Fruit fly (Drosophila melanogaster): ENCODE data around the gene RpL30.
A peak's percentile ranks its signal among the peaks of the same experiment; 100 is the strongest.

The RpL30 gene

dm6 chr2L:19051534-19052100 is 42.5 kb upstream of the RpL30 start, which contains the start of gene Rpn3 (continued):
- peak; percentile 42; the same call in 1 of the 3 replicates for TF ChIP-seq zen2 (GFP tag; IDR thresholded peaks at IDR 0.05; ENCODE audit: partially characterized antibody)
- peak; percentile 89 for TF ChIP-seq Max (GFP tag; optimal IDR thresholded peaks at IDR 0.05)
- peak; percentile 84 for TF ChIP-seq CG12155 (GFP tag; optimal IDR thresholded peaks at IDR 0.05)
- TF ChIP-seq Kr (GFP tag; optimal IDR thresholded peaks at IDR 0.05), result no peak
- no peak for TF ChIP-seq CG15479 (GFP tag; optimal IDR thresholded peaks at IDR 0.05)
- no peak for TF ChIP-seq CG12071 (GFP tag; optimal IDR thresholded peaks at IDR 0.05)
- peak; percentile 81 for TF ChIP-seq CoRest (tag; optimal IDR thresholded peaks at IDR 0.05)
- TF ChIP-seq Sin3A (optimal IDR thresholded peaks at IDR 0.05), result no peak
- TF ChIP-seq CTCF (GFP tag; optimal IDR thresholded peaks at IDR 0.05), result no peak
- TF ChIP-seq slp2 (GFP tag; optimal IDR thresholded peaks at IDR 0.05), result peak; percentile 73
- TF ChIP-seq CG5245 (GFP tag; optimal IDR thresholded peaks at IDR 0.05), result peak; percentile 62
- no peak for TF ChIP-seq CG15011 (GFP tag; optimal IDR thresholded peaks at IDR 0.05)
- peak; percentile 54; the same call in 1 of the 3 replicates for TF ChIP-seq CG3726 (GFP tag; IDR thresholded peaks at IDR 0.05)
- no peak for TF ChIP-seq hth (optimal IDR thresholded peaks at IDR 0.05)
- TF ChIP-seq slbo (GFP tag; IDR thresholded peaks at IDR 0.05), result peak; percentile 90
- peak; percentile 34 for TF ChIP-seq Lhr (GFP tag; optimal IDR thresholded peaks at IDR 0.05)
- 0 out of 3 replicates have a peak, but pooled peaks have one; percentile 34 for TF ChIP-seq CG11560 (tag; IDR thresholded peaks at IDR 0.05)
- TF ChIP-seq mam (GFP tag; optimal IDR thresholded peaks at IDR 0.05), result peak; percentile 83
- peak; percentile 77 for TF ChIP-seq wdn (GFP tag; IDR thresholded peaks at IDR 0.05)
- TF ChIP-seq CG18011 (GFP tag; optimal IDR thresholded peaks at IDR 0.05), result peak; percentile 69
- peak; percentile 87 for TF ChIP-seq CG13775 (GFP tag; optimal IDR thresholded peaks at IDR 0.05)
- TF ChIP-seq HLH54F (GFP tag; optimal IDR thresholded peaks at IDR 0.05), result peak; percentile 85
- peak; percentile 55 for TF ChIP-seq eyg (GFP tag; optimal IDR thresholded peaks at IDR 0.05)
- TF ChIP-seq az2 (GFP tag; optimal IDR thresholded peaks at IDR 0.05), result peak; percentile 91
- TF ChIP-seq sob (GFP tag; IDR thresholded peaks at IDR 0.05), result peak; percentile 86
- no peak for TF ChIP-seq emc (GFP tag; optimal IDR thresholded peaks at IDR 0.05)
- TF ChIP-seq CG10209 (GFP tag; optimal IDR thresholded peaks at IDR 0.05), result peak; percentile 85
- TF ChIP-seq CG34422 (GFP tag; IDR thresholded peaks at IDR 0.05), result peak; percentile 83
- TF ChIP-seq ssp (GFP tag; IDR thresholded peaks at IDR 0.05), result peak; percentile 73
- TF ChIP-seq C15 (GFP tag; IDR thresholded peaks at IDR 0.05), result peak; percentile 73; the same call in 1 of the 3 replicates
- peak; percentile 78 for TF ChIP-seq Nf-YA (GFP tag; IDR thresholded peaks at IDR 0.05)
- TF ChIP-seq sd (tag; optimal IDR thresholded peaks at IDR 0.05), result no peak
- peak; percentile 77 for TF ChIP-seq chn (GFP tag; optimal IDR thresholded peaks at IDR 0.05)
- TF ChIP-seq CG10565 (GFP tag; optimal IDR thresholded peaks at IDR 0.05), result no peak
- TF ChIP-seq esg (GFP tag; conservative IDR thresholded peaks at IDR 0.05), result peak; percentile 84
- TF ChIP-seq CG15601 (tag; optimal IDR thresholded peaks at IDR 0.05), result peak; percentile 51
- peak; percentile 82 for TF ChIP-seq CG18764 (GFP tag; optimal IDR thresholded peaks at IDR 0.05)
- peak; percentile 62 for TF ChIP-seq CG43689 (GFP tag; IDR thresholded peaks at IDR 0.05)
- TF ChIP-seq gcm2 (GFP tag; optimal IDR thresholded peaks at IDR 0.05), result peak; percentile 47
- peak; percentile 87 for TF ChIP-seq H2.0 (GFP tag; IDR thresholded peaks at IDR 0.05)
- peak; percentile 10; the same call in 1 of the 2 replicates for TF ChIP-seq Poxn (GFP tag; IDR thresholded peaks at IDR 0.05)
- TF ChIP-seq MESR4 (GFP tag; optimal IDR thresholded peaks at IDR 0.05), result peak; percentile 65
- peak; percentile 37 for TF ChIP-seq fd102C (GFP tag; optimal IDR thresholded peaks at IDR 0.05)
- TF ChIP-seq croc (GFP tag; conservative IDR thresholded peaks at IDR 0.05), result peak; percentile 52
- TF ChIP-seq Bteb2 (GFP tag; optimal IDR thresholded peaks at IDR 0.05), result peak; percentile 82
- TF ChIP-seq CG33213 (GFP tag; optimal IDR thresholded peaks at IDR 0.05), result peak; percentile 61
- TF ChIP-seq CG1024 (GFP tag; IDR thresholded peaks at IDR 0.05), result peak; percentile 70
- peak; percentile 79 for TF ChIP-seq Atf-2 (GFP tag; optimal IDR thresholded peaks at IDR 0.05)
- no peak for TF ChIP-seq cad (GFP tag; optimal IDR thresholded peaks at IDR 0.05)
- peak; percentile 83 for TF ChIP-seq CG10654 (GFP tag; optimal IDR thresholded peaks at IDR 0.05)
- peak; percentile 70 for TF ChIP-seq chm (GFP tag; IDR thresholded peaks at IDR 0.05)
- peak; percentile 88 for TF ChIP-seq NC2β (GFP tag; optimal IDR thresholded peaks at IDR 0.05)

Measured in whole organism, embryonic.